Worm (Caenorhabditis elegans): ENCODE measurements around the gene K03B4.9.

The K03B4.9 gene

DNA sequence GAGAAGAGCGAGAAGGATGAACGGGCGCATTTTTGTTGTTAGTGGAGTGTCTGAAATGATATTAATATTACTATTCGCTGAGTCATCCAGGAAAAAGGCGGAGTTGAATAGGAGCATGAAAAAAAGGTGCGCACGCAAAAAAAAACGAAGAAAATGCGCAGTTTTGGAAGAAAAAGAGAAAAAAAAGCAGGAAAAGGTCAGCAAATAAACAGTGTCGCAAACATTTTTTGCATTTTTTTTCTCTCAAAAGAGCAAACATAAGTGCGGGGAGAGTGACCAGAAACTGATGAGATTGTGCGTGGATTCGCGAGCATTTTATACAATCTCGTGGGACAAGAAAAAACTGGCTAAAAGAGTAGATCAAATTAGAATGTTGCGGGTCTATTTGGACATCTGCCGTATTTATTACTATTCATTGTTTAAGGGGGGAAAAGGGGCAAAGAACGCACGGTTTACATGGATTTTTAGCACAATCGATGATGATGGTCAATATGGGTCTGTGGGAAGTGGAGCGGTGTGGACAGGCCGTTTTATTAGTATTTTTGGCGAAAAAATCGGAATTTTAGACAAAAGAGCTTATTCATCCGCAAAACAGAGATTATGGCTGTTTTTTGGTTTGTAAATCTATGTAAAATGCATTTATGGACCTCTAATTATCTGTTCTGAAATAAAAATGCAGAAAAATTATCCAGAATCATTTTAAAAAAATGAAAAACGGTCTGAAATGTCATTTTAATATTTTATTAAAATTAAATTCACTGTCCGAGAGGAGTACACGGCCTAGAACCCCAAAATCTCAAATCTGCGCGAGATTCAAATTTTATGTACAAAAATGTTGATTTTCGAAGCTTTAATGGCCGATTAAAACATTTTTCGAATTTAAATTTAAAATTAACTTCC lies 20.2 kb upstream of the K03B4.9 start, which contains the start of gene cpg-8:
cpg-8 (minus strand) TSS at position 51 of the 900 bp plus-strand sequence.
- TF ChIP-seq tbx-2 (tag; optimal IDR thresholded peaks at IDR 0.05): no peak
- TF ChIP-seq nhr-12 (tag; optimal IDR thresholded peaks at IDR 0.05): no peak
- no peak for TF ChIP-seq elt-1 (tag; optimal IDR thresholded peaks at IDR 0.05)
- no peak for TF ChIP-seq ceh-9 (tag; optimal IDR thresholded peaks at IDR 0.05)
- no peak for TF ChIP-seq lin-15B (tag; optimal IDR thresholded peaks at IDR 0.05)

DNA sequence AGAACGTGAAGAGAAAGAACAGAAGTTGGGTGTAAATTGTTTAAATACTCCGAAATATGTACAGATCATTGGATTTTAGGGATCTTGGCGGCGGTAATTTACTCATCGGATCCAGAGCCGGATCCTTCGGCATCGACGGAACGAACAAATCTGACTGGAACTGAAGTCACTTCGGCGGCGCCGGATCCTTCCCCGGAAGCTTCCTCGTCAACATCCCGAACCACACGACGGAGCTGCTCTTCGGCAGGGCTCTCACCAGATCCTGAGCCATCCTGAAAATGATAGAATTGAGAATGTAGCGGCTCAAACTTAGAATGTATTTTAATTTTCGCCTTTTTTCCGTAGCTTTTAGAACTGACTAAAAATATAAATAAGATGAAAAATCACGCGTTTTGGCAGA lies 19.3 kb upstream of the K03B4.9 start:
- TF ChIP-seq elt-1 (tag; optimal IDR thresholded peaks at IDR 0.05) (no peak), ztf-4 (tag; optimal IDR thresholded peaks at IDR 0.05) (no peak), ZK546.5 (tag; optimal IDR thresholded peaks at IDR 0.05) (no peak), daf-12 (tag; optimal IDR thresholded peaks at IDR 0.05) (no peak), nhr-28 (tag; optimal IDR thresholded peaks at IDR 0.05) (no peak), aly-2 (tag; optimal IDR thresholded peaks at IDR 0.05) (no peak), sea-2 (GFP tag; optimal IDR thresholded peaks at IDR 0.05) (no peak), fos-1 (tag; optimal IDR thresholded peaks at IDR 0.05) (no peak), fkh-2 (tag; optimal IDR thresholded peaks at IDR 0.05) (no peak), R02D3.7 (tag; optimal IDR thresholded peaks at IDR 0.05) (no peak), pqm-1 (tag; optimal IDR thresholded peaks at IDR 0.05) (no peak), mdl-1 (tag; optimal IDR thresholded peaks at IDR 0.05) (no peak), lin-39 (tag; optimal IDR thresholded peaks at IDR 0.05) (no peak), pha-4 (tag; optimal IDR thresholded peaks at IDR 0.05) (no peak), jun-1 (tag; optimal IDR thresholded peaks at IDR 0.05) (no peak), snpc-4 (tag; optimal IDR thresholded peaks at IDR 0.05) (no peak)

DNA sequence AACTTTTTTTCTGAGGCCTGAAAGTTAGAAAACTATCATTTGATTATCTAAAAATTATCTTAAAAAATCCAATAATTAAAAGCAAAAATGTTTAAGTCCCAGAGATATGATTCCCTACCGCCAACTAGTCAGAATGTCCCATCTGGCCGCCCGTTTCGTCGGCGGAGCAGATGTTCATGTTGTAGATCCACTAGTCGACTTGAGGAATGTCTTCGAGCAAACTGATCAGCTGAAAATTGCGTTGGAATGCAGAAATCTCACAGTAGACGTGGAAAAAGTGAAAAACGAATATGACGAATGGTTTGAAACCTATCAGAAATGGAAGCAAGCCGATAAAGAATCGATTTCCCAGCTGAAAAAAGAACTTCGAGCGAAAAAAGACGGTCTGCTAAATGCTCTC lies 16.8 kb upstream of the K03B4.9 start, which contains the start of gene K03B4.1:
K03B4.1 (plus strand) TSS at position 97 of the 400 bp plus-strand sequence.
- TF ChIP-seq fos-1 (tag; optimal IDR thresholded peaks at IDR 0.05): no peak
- no peak for TF ChIP-seq nhr-76 (tag; optimal IDR thresholded peaks at IDR 0.05)
- TF ChIP-seq jun-1 (tag; optimal IDR thresholded peaks at IDR 0.05): no peak

DNA sequence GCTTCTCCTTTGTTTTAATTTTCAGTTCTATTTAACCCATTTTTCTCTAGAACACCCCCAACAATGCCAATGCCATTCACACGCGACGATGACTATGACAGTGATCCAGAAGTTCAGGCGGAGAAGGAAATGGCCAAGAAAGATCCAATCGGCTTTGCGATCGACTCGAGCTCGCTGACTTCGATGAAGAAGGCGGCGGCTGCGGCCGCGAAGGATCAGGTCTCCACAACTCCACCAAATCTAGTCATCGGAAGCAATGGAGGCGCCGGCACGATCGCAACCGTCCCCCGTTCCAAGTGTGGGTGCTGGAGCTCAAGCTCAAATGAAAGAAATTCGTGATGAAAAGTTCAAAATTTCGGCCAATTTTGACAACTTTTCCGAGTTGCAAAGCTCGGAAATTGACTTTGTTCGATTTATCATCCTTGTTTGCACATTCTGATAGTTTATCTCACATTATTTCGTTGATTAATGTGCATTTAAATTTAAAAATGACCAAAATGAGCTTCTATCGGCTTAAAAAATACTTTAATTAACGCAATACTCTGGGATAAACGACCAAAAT lies 15.6 kb upstream of the K03B4.9 start, which contains the start of gene K03B4.2:
K03B4.2 (plus strand) TSS at position 51 of the 562 bp plus-strand sequence.
- TF ChIP-seq hmg-11 (tag; optimal IDR thresholded peaks at IDR 0.05) (no peak), egl-5 (tag; optimal IDR thresholded peaks at IDR 0.05) (no peak), nhr-76 (tag; optimal IDR thresholded peaks at IDR 0.05) (no peak), mdl-1 (tag; optimal IDR thresholded peaks at IDR 0.05) (no peak), nhr-23 (tag; optimal IDR thresholded peaks at IDR 0.05) (no peak), ama-1 (optimal IDR thresholded peaks at IDR 0.05) (peak; percentile 9), fkh-2 (tag; optimal IDR thresholded peaks at IDR 0.05) (no peak), nhr-28 (tag; optimal IDR thresholded peaks at IDR 0.05) (no peak), daf-12 (tag; optimal IDR thresholded peaks at IDR 0.05) (no peak)

DNA sequence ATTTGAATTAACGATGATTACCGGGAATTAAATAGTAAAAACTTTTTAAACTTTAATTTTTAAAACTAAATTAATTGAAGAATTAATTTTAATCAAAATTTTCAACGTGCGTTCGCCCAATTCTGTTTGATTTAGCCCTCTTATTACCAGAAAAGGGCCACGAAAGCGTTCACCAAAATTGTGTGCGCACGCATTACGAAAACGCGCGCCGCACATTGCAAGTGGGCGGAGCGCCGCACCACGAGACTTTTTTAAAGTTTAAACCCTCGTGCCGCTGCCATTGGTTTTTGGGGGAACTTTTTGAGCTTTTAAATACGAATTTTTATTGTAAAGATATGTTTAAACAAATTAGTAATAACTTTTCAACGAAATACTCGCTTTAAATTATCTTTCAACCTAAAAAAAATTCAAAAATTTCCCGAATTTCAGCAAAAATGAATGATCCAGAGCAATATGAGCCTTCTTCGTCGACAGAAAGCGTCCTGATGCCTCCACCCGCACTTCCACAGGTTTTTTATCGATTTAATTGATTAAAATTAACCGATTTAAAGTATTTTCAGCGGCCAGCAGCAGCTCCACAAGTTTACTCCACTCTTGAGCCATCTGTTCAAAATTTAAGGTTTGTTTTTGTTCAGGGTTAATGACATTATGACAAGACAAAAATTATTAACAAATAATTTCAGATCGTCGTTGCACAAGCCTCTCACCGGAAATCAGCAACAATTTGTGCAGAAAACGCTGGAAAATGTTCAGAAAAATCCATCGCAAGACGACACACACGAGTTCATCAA lies 14.5 kb upstream of the K03B4.9 start, which contains the start of gene taf-10:
taf-10 (plus strand) TSS at position 424 of the 791 bp plus-strand sequence.
- no peak for TF ChIP-seq tbx-2 (tag; optimal IDR thresholded peaks at IDR 0.05)
- TF ChIP-seq nhr-67 (tag; optimal IDR thresholded peaks at IDR 0.05): no peak
- no peak for TF ChIP-seq lsy-12 (tag; optimal IDR thresholded peaks at IDR 0.05)
- TF ChIP-seq nhr-237 (tag; optimal IDR thresholded peaks at IDR 0.05): no peak
- TF ChIP-seq elt-2 (tag; optimal IDR thresholded peaks at IDR 0.05): peak; percentile 25
- TF ChIP-seq nhr-23 (tag; optimal IDR thresholded peaks at IDR 0.05): peak; percentile 72
- no peak for TF ChIP-seq nhr-76 (tag; optimal IDR thresholded peaks at IDR 0.05)
- peak; percentile 71 for TF ChIP-seq hmg-11 (tag; optimal IDR thresholded peaks at IDR 0.05)
- TF ChIP-seq mml-1 (tag; optimal IDR thresholded peaks at IDR 0.05): no peak
- TF ChIP-seq fos-1 (tag; optimal IDR thresholded peaks at IDR 0.05): no peak
- TF ChIP-seq fkh-10 (GFP tag; optimal IDR thresholded peaks at IDR 0.05): no peak
- peak; percentile 53 for TF ChIP-seq lin-39 (tag; optimal IDR thresholded peaks at IDR 0.05)
- TF ChIP-seq ama-1 (optimal IDR thresholded peaks at IDR 0.05): no peak
- no peak for TF ChIP-seq fkh-2 (tag; optimal IDR thresholded peaks at IDR 0.05)
- TF ChIP-seq egl-5 (tag; optimal IDR thresholded peaks at IDR 0.05): no peak
- no peak for TF ChIP-seq snpc-4 (tag; optimal IDR thresholded peaks at IDR 0.05)
- no peak for TF ChIP-seq sea-2 (GFP tag; optimal IDR thresholded peaks at IDR 0.05)
- no peak for TF ChIP-seq daf-12 (tag; optimal IDR thresholded peaks at IDR 0.05)
- no peak for TF ChIP-seq ztf-11 (tag; optimal IDR thresholded peaks at IDR 0.05)
- no peak for TF ChIP-seq ZK546.5 (tag; optimal IDR thresholded peaks at IDR 0.05)
- peak; percentile 23 for TF ChIP-seq nhr-25 (tag; optimal IDR thresholded peaks at IDR 0.05)
- TF ChIP-seq elt-3 (tag; optimal IDR thresholded peaks at IDR 0.05): no peak
- TF ChIP-seq pha-4 (tag; optimal IDR thresholded peaks at IDR 0.05): peak; percentile 72
- no peak for TF ChIP-seq nhr-12 (tag; optimal IDR thresholded peaks at IDR 0.05)
- TF ChIP-seq ceh-16 (tag; optimal IDR thresholded peaks at IDR 0.05): no peak
- TF ChIP-seq ceh-9 (tag; optimal IDR thresholded peaks at IDR 0.05): no peak
- TF ChIP-seq jun-1 (tag; optimal IDR thresholded peaks at IDR 0.05): no peak
- no peak for TF ChIP-seq nhr-28 (tag; optimal IDR thresholded peaks at IDR 0.05)
- TF ChIP-seq ceh-82 (tag; optimal IDR thresholded peaks at IDR 0.05): no peak
- TF ChIP-seq nhr-43 (tag; optimal IDR thresholded peaks at IDR 0.05; ENCODE audit: poor library complexity, severe bottlenecking): peak; percentile 54
- no peak for TF ChIP-seq pqm-1 (tag; optimal IDR thresholded peaks at IDR 0.05)
- no peak for TF ChIP-seq eor-1 (tag; optimal IDR thresholded peaks at IDR 0.05)
